Worm (Caenorhabditis elegans) whole organism, L4 larva: ENCODE results near the gene ver-1.
A peak's percentile ranks its signal among the peaks of the same experiment; 100 is the strongest.

Experiments used
- F10B5.3 ChIP-seq: sonication (generic microtip); optimal IDR thresholded peaks from 2 replicates; lab custom pipeline; 2016; ENCODE audit warnings: mild to moderate bottlenecking, missing genetic modification characterization, missing compliant biosample characterization
- F26F4.8 ChIP-seq: fragments of 200-800 bp; sonication (Bioruptor generic); conservative IDR thresholded peaks from 2 replicates; pipeline ENCODE4 v1.3.6; 2022; ENCODE audit warnings: missing genetic modification characterization, missing compliant biosample characterization
- F49E8.2 ChIP-seq: sonication (generic microtip); optimal IDR thresholded peaks from 2 replicates; lab custom pipeline; 2016; ENCODE audit warnings: missing compliant biosample characterization, mild to moderate bottlenecking, missing genetic modification characterization, borderline replicate concordance
- T20F7.1 ChIP-seq: fragments of 200-800 bp; sonication (Bioruptor generic); optimal IDR thresholded peaks from 2 replicates; lab custom pipeline; 2018; ENCODE audit warnings: mild to moderate bottlenecking, missing genetic modification characterization, missing compliant biosample characterization
- T26A8.4 ChIP-seq: fragments of 200-800 bp; sonication (Bioruptor generic); IDR thresholded peaks from 2 replicates; pipeline ENCODE4 v1.3.6; 2022; ENCODE audit warnings: missing genetic modification characterization, missing compliant biosample characterization
- Y75B8A.6 ChIP-seq: fragments of 200-800 bp; sonication (Bioruptor generic); IDR thresholded peaks from 2 replicates; pipeline ENCODE4 v1.3.6; 2022; ENCODE audit warnings: missing genetic modification reagents, missing genetic modification characterization, missing compliant biosample characterization
- aha-1 ChIP-seq: fragments of 150-350 bp; peaks from one replicate; lab custom pipeline; 2014; ENCODE audit warnings: missing biosample characterization, missing genetic modification characterization
- ama-1 ChIP-seq: fragments of 150-350 bp; optimal IDR thresholded peaks from 2 replicates; lab custom pipeline; 2014; ENCODE audit warnings: inconsistent platforms, mixed read lengths
- ces-1 ChIP-seq: fragments of 150-350 bp; sonication (generic microtip); optimal IDR thresholded peaks from 4 replicates; lab custom pipeline; 2014; ENCODE audit warnings: missing biosample characterization, missing genetic modification reagents, missing genetic modification characterization
- ctbp-1 ChIP-seq: fragments of 200-800 bp; sonication (Bioruptor generic); IDR thresholded peaks from 2 replicates; pipeline ENCODE4 v1.3.6; 2022; ENCODE audit warnings: missing genetic modification reagents, missing genetic modification characterization, missing compliant biosample characterization
- daf-12 ChIP-seq: fragments of 150-350 bp; optimal IDR thresholded peaks from 2 replicates; lab custom pipeline; 2014; ENCODE audit warnings: missing biosample characterization, missing genetic modification reagents, missing genetic modification characterization
- daf-19 ChIP-seq: fragments of 200-800 bp; sonication (Bioruptor generic); conservative IDR thresholded peaks from 2 replicates; pipeline ENCODE4 v1.3.6; 2022; ENCODE audit warnings: missing genetic modification characterization, missing compliant biosample characterization
- egl-27 ChIP-seq: sonication (generic microtip); optimal IDR thresholded peaks from 3 replicates; lab custom pipeline; 2017; ENCODE audit warnings: missing biosample characterization, missing genetic modification reagents, missing genetic modification characterization
- gei-8 ChIP-seq: fragments of 200-800 bp; sonication (Bioruptor generic); optimal IDR thresholded peaks from 2 replicates; lab custom pipeline; 2018; ENCODE audit warnings: mild to moderate bottlenecking, missing genetic modification characterization, missing compliant biosample characterization
- lin-13 ChIP-seq: fragments of 150-350 bp; optimal IDR thresholded peaks from 2 replicates; lab custom pipeline; 2014; ENCODE audit warnings: missing biosample characterization, missing genetic modification reagents, missing genetic modification characterization
- lin-29 ChIP-seq: fragments of 200-800 bp; sonication (Bioruptor generic); IDR thresholded peaks from 2 replicates; pipeline ENCODE4 v1.3.6; 2022; ENCODE audit warnings: missing genetic modification reagents, missing genetic modification characterization, missing compliant biosample characterization
- lir-3 ChIP-seq: sonication (generic microtip); optimal IDR thresholded peaks from 2 replicates; lab custom pipeline; 2016; ENCODE audit warnings: mild to moderate bottlenecking, missing genetic modification characterization, missing compliant biosample characterization
- mxl-2 ChIP-seq: fragments of 200-800 bp; sonication (Bioruptor generic); conservative IDR thresholded peaks from 2 replicates; pipeline ENCODE4 v1.3.6; 2022; ENCODE audit warnings: missing genetic modification reagents, missing genetic modification characterization, missing compliant biosample characterization
- mxl-3 ChIP-seq: fragments of 200-800 bp; sonication (Bioruptor generic); optimal IDR thresholded peaks from 2 replicates; lab custom pipeline; 2018; ENCODE audit warnings: mild to moderate bottlenecking, missing genetic modification characterization, missing compliant biosample characterization
- nhr-77 ChIP-seq: fragments of 150-350 bp; optimal IDR thresholded peaks from 2 replicates; lab custom pipeline; 2014; ENCODE audit warnings: missing biosample characterization, missing genetic modification characterization
- pqm-1 ChIP-seq: sonication (generic microtip); optimal IDR thresholded peaks from 2 replicates; lab custom pipeline; 2017; ENCODE audit warnings: missing biosample characterization, missing genetic modification characterization
- rbr-2 ChIP-seq: sonication (generic microtip); optimal IDR thresholded peaks from 2 replicates; lab custom pipeline; 2016; ENCODE audit warnings: missing genotype, missing genetic modification characterization, missing compliant biosample characterization
- set-16 ChIP-seq: fragments of 200-800 bp; sonication (Bioruptor generic); IDR thresholded peaks from 2 replicates; pipeline ENCODE4 v1.3.6; 2022; ENCODE audit warnings: missing genetic modification reagents, missing genetic modification characterization, missing compliant biosample characterization
- skn-1 ChIP-seq: fragments of 150-350 bp; optimal IDR thresholded peaks from 2 replicates; lab custom pipeline; 2014; ENCODE audit warnings: missing biosample characterization, missing genetic modification characterization
- spr-3 ChIP-seq: fragments of 200-800 bp; sonication (Bioruptor generic); optimal IDR thresholded peaks from 2 replicates; lab custom pipeline; 2018; ENCODE audit warnings: mild to moderate bottlenecking, missing genetic modification characterization, missing compliant biosample characterization
- unc-130 ChIP-seq: sonication (generic microtip); optimal IDR thresholded peaks from 2 replicates; lab custom pipeline; 2016; ENCODE audit warnings: missing genetic modification reagents, missing genetic modification characterization, missing compliant biosample characterization
- unc-39 ChIP-seq: sonication (generic microtip); optimal IDR thresholded peaks from 2 replicates; lab custom pipeline; 2017; ENCODE audit warnings: missing biosample characterization, missing genetic modification characterization
- unc-62 ChIP-seq, 3 experiments: fragments of 150-350 bp in 1 of 3; sonication (generic microtip); optimal IDR thresholded peaks in 2 of 3; peaks in 1 of 3; 1 replicate in 1 of 3; 2 replicates in 2 of 3; lab custom pipeline; 2014 to 2017; ENCODE audit warnings: missing biosample characterization in 3 of 3, missing genetic modification characterization in 3 of 3, missing genetic modification reagents in 3 of 3, missing genotype in 1 of 3
- zfp-2 ChIP-seq: sonication (generic microtip); optimal IDR thresholded peaks from 2 replicates; lab custom pipeline; 2016; ENCODE audit warnings: mild to moderate bottlenecking, missing genetic modification characterization, missing compliant biosample characterization

ver-1 gene

DNA sequence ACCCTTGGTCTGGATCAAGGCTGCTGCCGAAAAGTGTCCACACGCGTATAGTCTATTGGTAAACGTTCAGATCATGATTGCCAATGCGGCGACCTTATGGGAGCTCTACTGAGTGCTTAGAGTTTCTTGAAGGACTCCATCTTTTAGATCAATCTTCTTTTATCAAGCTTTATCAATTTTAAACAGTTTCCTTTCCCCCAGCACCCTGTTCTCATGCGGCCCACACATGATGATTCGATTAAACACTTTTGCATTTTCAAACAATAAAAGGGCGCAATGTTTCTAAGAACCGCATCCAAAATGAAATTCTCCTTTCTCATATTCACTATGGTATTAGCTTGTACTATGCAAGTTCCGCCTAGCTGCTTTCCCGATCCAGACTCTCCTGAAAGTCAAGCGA, 8.8 kb downstream of the ver-1 start, which contains the start of gene F40G9.7:
Gene F40G9.7 (plus strand): TSS at position 301 of the 400 bp plus-strand sequence.
- TF ChIP-seq pqm-1 (no peak), daf-19 (GFP tag; lab: Robert Waterston, UW) (no peak), aha-1 (peak; percentile 85)
- TF ChIP-seq, all 104 proteins: peak for 1

DNA sequence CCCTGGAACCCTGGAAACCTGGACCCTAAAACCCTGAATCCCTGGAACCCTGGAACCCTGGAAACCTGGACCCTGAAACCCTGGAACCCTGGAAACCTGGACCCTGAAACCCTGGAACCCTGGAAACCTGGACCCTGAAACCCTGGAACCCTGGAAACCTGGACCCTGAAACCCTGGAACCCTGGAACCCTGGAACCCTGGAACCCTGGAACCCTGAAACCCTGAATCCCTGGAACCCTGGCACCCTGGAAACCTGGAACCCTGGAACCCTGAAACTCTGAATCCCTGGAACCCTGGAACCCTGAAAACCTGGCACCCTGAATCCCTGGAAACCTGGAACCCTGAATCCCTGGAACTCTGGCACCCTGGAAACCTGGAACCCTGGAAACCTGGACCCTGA, 11.8 kb downstream of the ver-1 start:
- peak; percentile 88 for TF ChIP-seq set-16 (GFP tag; lab: Robert Waterston, UW)
- TF ChIP-seq, all 104 proteins: peak for 1; not testable (repeated sequence) for 103

DNA sequence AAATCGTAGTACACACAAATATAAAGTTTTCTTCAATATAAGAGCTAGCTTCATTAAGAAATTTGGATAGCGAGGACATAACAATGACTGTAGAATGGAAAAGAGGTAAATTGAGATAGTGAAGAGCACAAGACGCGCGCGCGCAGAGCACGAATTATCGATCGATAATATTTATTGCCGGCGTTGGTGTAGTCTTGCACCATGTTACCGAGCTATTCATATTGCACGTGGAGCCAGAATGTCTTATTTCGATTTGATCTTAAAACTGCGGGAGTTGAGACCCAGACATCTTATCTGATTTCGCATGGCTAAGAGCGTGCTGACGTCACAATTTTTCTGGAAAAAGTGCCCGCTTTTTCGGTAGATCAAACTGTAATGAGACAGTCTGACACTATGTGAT, 12.9 kb downstream of the ver-1 start, which contains the start of gene F40G9.18:
Gene F40G9.18 (minus strand): TSS at position 101 of the 400 bp plus-strand sequence.
- TF ChIP-seq unc-62 (GFP tag; optimal IDR thresholded peaks at IDR 0.05 in 1 of 2; lab: Kevin White, UChicago) (peak in 1 of 2 experiments; percentile 87), unc-62 (tag; optimal IDR thresholded peaks at IDR 0.05; lab: Kevin White, UChicago) (no peak), ctbp-1 (no peak), ama-1 (lab: Kevin White, UChicago) (no peak), zfp-2 (tag; lab: Kevin White, UChicago) (no peak)

DNA sequence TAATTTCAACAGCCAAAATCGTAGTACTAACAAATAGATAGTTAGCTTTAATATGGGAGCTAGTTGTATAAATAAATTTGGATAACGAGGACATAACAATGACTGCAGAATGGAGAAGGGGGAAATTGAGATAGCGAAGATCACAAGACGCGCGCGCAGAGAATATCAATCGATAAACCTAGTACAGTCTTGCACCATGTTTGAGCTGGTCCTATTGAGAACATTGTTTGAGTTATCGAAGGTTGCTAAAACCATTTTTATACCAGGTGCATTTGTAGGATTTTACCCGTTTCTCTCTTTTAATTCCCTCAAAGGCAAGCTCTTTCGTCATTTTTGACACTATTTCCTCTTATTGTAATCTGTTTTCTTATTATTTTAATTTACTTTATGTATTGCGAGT, 15.0 kb downstream of the ver-1 start, which contains the start of the genes F40G9.9 and F40G9.12:
Gene F40G9.9 (minus strand): TSS at position 101 of the 400 bp plus-strand sequence.
Gene F40G9.12 (plus strand): TSS at position 231 of the 400 bp plus-strand sequence.
- no peak for TF ChIP-seq T26A8.4 (GFP tag; lab: Robert Waterston, UW)
- TF ChIP-seq mxl-3 (GFP tag; lab: Kevin White, UChicago): no peak
- no peak for TF ChIP-seq gei-8 (GFP tag; lab: Kevin White, UChicago)
- TF ChIP-seq lir-3: no peak
- TF ChIP-seq mxl-2 (GFP tag; lab: Robert Waterston, UW): no peak
- TF ChIP-seq F10B5.3: no peak
- TF ChIP-seq T20F7.1 (GFP tag; lab: Kevin White, UChicago): no peak
- no peak for TF ChIP-seq nhr-77
- TF ChIP-seq ces-1 (GFP tag; lab: Kevin White, UChicago): no peak
- no peak for TF ChIP-seq Y75B8A.6 (GFP tag; lab: Robert Waterston, UW)
- no peak for TF ChIP-seq unc-39 (tag; lab: Kevin White, UChicago)
- no peak for TF ChIP-seq skn-1 (tag; lab: Kevin White, UChicago)
- no peak for TF ChIP-seq egl-27
- no peak for TF ChIP-seq unc-130

DNA sequence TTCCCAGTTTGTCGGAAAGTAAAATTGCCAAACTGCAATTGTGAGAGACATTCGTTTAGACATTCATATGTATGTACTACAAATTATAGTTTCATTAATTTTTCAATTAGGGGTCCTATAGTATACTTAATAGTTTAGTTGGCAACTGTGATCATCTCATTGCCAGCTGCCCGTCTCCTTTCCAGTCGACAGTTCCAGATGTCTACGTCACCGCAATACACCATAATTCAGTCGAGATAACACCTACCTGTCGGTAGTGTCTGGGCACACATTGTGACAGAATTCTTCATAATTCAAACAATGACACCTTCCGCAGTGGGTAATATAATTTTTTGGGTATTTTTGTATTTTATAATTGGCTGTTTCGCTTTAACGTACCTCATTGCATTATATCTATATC, 16.9 kb downstream of the ver-1 start, which contains the start of gene F40G9.19:
Gene F40G9.19 (plus strand): TSS at position 301 of the 400 bp plus-strand sequence.
- TF ChIP-seq daf-12 (no peak), unc-39 (tag; lab: Kevin White, UChicago) (no peak), aha-1 (peak; percentile 31), egl-27 (no peak)

DNA sequence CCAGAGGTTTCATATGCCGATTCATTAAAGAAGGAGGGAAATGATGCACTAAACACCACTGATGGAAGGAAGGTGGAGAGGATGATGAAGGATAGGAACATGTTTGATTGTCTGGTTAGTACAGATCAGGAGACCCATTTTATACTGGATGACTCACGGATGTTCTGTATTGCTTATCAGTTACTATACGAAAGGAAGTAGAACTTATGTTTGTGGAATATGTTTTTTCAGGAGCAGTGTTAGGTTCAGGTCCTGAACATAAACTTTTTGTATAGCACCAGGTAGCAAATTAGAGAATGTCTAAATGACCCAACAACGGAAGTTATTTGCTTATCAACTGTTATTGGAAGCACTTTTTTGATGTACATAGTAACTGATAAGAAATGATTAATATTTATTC, 19.1 kb downstream of the ver-1 start, which contains the start of gene clec-148:
Gene clec-148 (minus strand): TSS at position 101 of the 400 bp plus-strand sequence.
- peak in 1 of 2 experiments; percentile 66 for TF ChIP-seq unc-62 (GFP tag; optimal IDR thresholded peaks at IDR 0.05 in 1 of 2; lab: Kevin White, UChicago)
- TF ChIP-seq unc-62 (tag; optimal IDR thresholded peaks at IDR 0.05; lab: Kevin White, UChicago): no peak
- no peak for TF ChIP-seq rbr-2
- TF ChIP-seq pqm-1: peak; percentile 18

DNA sequence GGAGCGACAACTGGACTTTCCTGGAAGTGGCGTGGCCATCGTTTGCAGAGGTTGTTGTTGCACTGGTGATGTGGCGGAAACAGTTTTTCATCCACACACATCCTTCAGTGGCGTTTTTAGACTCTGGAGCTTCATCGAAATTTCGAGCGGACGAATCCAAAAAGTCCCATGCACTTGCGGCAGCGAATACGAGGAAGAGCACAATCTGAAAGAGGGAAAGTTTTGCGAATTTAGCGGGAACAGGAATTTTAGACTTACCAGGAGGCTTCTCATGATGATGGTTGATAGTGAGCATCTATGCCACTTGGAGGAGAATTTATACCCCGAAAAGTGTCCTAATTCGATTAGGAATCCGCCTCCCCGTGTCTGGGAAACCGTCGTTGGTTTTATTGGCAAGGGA, 21.1 kb downstream of the ver-1 start, which contains the start of gene F40G9.14:
Gene F40G9.14 (minus strand): TSS at position 101 of the 400 bp plus-strand sequence.
- TF ChIP-seq spr-3 (no peak), aha-1 (peak; percentile 83)

DNA sequence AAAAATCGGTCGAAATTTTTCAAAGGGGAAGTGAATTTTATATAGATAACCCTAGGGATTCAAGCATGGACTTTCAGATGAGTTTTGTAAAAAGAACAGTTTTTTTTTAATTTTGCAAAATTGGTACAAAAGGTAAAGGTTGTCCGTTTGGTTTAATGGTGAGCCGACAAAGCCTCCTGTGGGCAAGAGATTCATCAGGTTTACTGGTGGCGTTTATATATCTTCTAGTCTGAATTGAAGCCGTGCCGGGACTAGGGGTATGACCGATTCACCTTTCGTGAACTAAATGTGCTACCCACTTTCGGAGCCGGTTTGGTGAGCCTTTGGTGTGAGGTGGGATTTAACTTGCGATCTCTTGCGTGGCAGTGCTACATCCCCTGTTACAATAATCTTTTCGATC, 21.5 kb downstream of the ver-1 start:
- no peak for TF ChIP-seq F49E8.2 (tag; lab: Kevin White, UChicago)
- no peak for TF ChIP-seq pqm-1
- no peak for TF ChIP-seq lin-29 (GFP tag; lab: Robert Waterston, UW)
- TF ChIP-seq lin-13: no peak
- 0 out of 2 replicates have a peak, but pooled peaks have one; percentile 30 for TF ChIP-seq F26F4.8 (GFP tag; lab: Robert Waterston, UW)
